Worm (Caenorhabditis elegans) whole organism, midembryonic: ENCODE measurements around the gene gcn-1.

Experiments
- T22C8.4 ChIP-seq: fragments of 200-800 bp; sonication (Bioruptor generic); IDR thresholded peaks from 2 replicates; pipeline ENCODE4 v1.3.6; 2022; ENCODE audit warnings: missing genetic modification characterization, missing compliant biosample characterization
- cog-1 ChIP-seq: sonication (generic microtip); optimal IDR thresholded peaks from 2 replicates; lab custom pipeline; 2016; ENCODE audit warnings: missing genetic modification characterization, missing compliant biosample characterization
- med-1 ChIP-seq: sonication (generic microtip); optimal IDR thresholded peaks from 2 replicates; lab custom pipeline; 2017; ENCODE audit warnings: missing genetic modification characterization, mild to moderate bottlenecking, missing compliant biosample characterization, antibody characterized with exemption, missing genetic modification reagents; ENCODE audit not compliant: insufficient read depth
- ref-1 ChIP-seq: fragments of 200-800 bp; sonication (Bioruptor generic); conservative IDR thresholded peaks from 2 replicates; pipeline ENCODE4 v1.3.6; 2022; ENCODE audit warnings: missing genetic modification reagents, missing genetic modification characterization, missing compliant biosample characterization
- ztf-29 ChIP-seq: fragments of 200-800 bp; sonication (Bioruptor generic); IDR thresholded peaks from 2 replicates; pipeline ENCODE4 v1.3.6; 2022; ENCODE audit warnings: missing genetic modification reagents, missing genetic modification characterization, missing compliant biosample characterization

ce11 chrIII:2240471-2240870 lies 88.7 kb downstream of the gcn-1 start, which contains the start of gene srz-56:
- TF ChIP-seq med-1 (GFP tag; lab: Kevin White, UChicago) (no peak), ref-1 (GFP tag; lab: Robert Waterston, UW) (no peak), cog-1 (no peak), ztf-29 (GFP tag; lab: Robert Waterston, UW) (no peak), T22C8.4 (no peak)
